Fruit fly (Drosophila melanogaster) whole organism: Measurements from ENCODE around the gene RpS10b.

Source experiments
- CG8478 ChIP-seq: fragments of >200 bp; optimal IDR thresholded peaks from 2 replicates; lab custom pipeline; 2018; ENCODE audit warnings: inconsistent platforms
- Dll ChIP-seq: fragments of >200 bp; optimal IDR thresholded peaks from 2 replicates; lab custom pipeline; 2017
- EcR ChIP-seq, 2 experiments: fragments of >200 bp; optimal IDR thresholded peaks; 2 replicates each; lab custom pipeline; 2017; ENCODE audit warnings: missing biosample characterization in 2 of 2, missing genetic modification characterization in 2 of 2, missing genetic modification reagents in 2 of 2
- pan ChIP-seq: fragments of >200 bp; optimal IDR thresholded peaks from 2 replicates; lab custom pipeline; 2017
- psq ChIP-seq: fragments of >200 bp; optimal IDR thresholded peaks from 2 replicates; lab custom pipeline; 2017
- usp ChIP-seq: fragments of >200 bp; optimal IDR thresholded peaks from 2 replicates; lab custom pipeline; 2017; ENCODE audit warnings: missing biosample characterization, missing genetic modification characterization, mixed read lengths

RpS10b gene

dm6 chrX:19583317-19583716, 14.5 kb upstream of the RpS10b start, which contains the start of gene CG14204:
Gene CG14204, plus strand, starts transcription at chrX:19583617.
- TF ChIP-seq usp (no peak), CG8478 (lab: Kevin White, UChicago) (no peak), psq (lab: Kevin White, UChicago) (no peak), Dll (lab: Kevin White, UChicago) (no peak), pan (lab: Kevin White, UChicago) (no peak), EcR (GFP tag; optimal IDR thresholded peaks at IDR 0.05; lab: Kevin White, UChicago) (no peak)

dm6 chrX:19585142-19585541, 12.7 kb upstream of the RpS10b start:
- TF ChIP-seq CG8478 (lab: Kevin White, UChicago): no peak
- TF ChIP-seq usp: no peak
- no peak for TF ChIP-seq EcR (GFP tag; optimal IDR thresholded peaks at IDR 0.05; lab: Kevin White, UChicago)
- no peak for TF ChIP-seq psq (lab: Kevin White, UChicago)
- TF ChIP-seq Dll (lab: Kevin White, UChicago): no peak
- TF ChIP-seq pan (lab: Kevin White, UChicago): no peak

- no peak for TF ChIP-seq psq (lab: Kevin White, UChicago)
- TF ChIP-seq CG8478 (lab: Kevin White, UChicago): no peak
Measured at dm6 chrX:19590070-19590469, 7.8 kb upstream of the RpS10b start, which contains the start of gene CG14219. Gene CG14219, minus strand, starts transcription at chrX:19590170.

dm6 chrX:19590579-19590978, 7.3 kb upstream of the RpS10b start:
- no peak for TF ChIP-seq EcR (GFP tag; optimal IDR thresholded peaks at IDR 0.05; lab: Kevin White, UChicago)

- no peak for TF ChIP-seq Dll (lab: Kevin White, UChicago)
- no peak for TF ChIP-seq usp
- no peak for TF ChIP-seq pan (lab: Kevin White, UChicago)
- TF ChIP-seq CG8478 (lab: Kevin White, UChicago): no peak
Measured at dm6 chrX:19592309-19592708, 5.5 kb upstream of the RpS10b start, which contains the start of gene CG14205. Gene CG14205, plus strand, starts transcription at chrX:19592609.

- TF ChIP-seq Dll (lab: Kevin White, UChicago) (no peak), usp (no peak), psq (lab: Kevin White, UChicago) (no peak), CG8478 (lab: Kevin White, UChicago) (no peak), EcR (GFP tag; optimal IDR thresholded peaks at IDR 0.05; lab: Kevin White, UChicago) (no peak), pan (lab: Kevin White, UChicago) (no peak)
Measured at dm6 chrX:19595862-19596261, 2.0 kb upstream of the RpS10b start.

- TF ChIP-seq EcR (GFP tag; optimal IDR thresholded peaks at IDR 0.05; lab: Kevin White, UChicago): no peak
- TF ChIP-seq pan (lab: Kevin White, UChicago): no peak
- no peak for TF ChIP-seq CG8478 (lab: Kevin White, UChicago)
- no peak for TF ChIP-seq Dll (lab: Kevin White, UChicago)
- no peak for TF ChIP-seq usp
- no peak for TF ChIP-seq psq (lab: Kevin White, UChicago)
Measured at dm6 chrX:19598503-19598902, 672 bp downstream of the RpS10b start.

- TF ChIP-seq usp (no peak), EcR (GFP tag; optimal IDR thresholded peaks at IDR 0.05; lab: Kevin White, UChicago) (no peak), pan (lab: Kevin White, UChicago) (no peak), CG8478 (lab: Kevin White, UChicago) (no peak), psq (lab: Kevin White, UChicago) (no peak), Dll (lab: Kevin White, UChicago) (no peak)
Measured at dm6 chrX:19601644-19602043, 3.8 kb downstream of the RpS10b start, which contains the start of gene CG14220. Gene CG14220, minus strand, starts transcription at chrX:19601851.

dm6 chrX:19602483-19602882, 4.7 kb downstream of the RpS10b start:
- TF ChIP-seq EcR (GFP tag; optimal IDR thresholded peaks at IDR 0.05; lab: Kevin White, UChicago): no peak
- TF ChIP-seq pan (lab: Kevin White, UChicago): no peak
- no peak for TF ChIP-seq psq (lab: Kevin White, UChicago)
- no peak for TF ChIP-seq CG8478 (lab: Kevin White, UChicago)
- TF ChIP-seq Dll (lab: Kevin White, UChicago): no peak
- TF ChIP-seq usp: no peak

dm6 chrX:19603953-19604352, 6.1 kb downstream of the RpS10b start:
- TF ChIP-seq EcR (GFP tag; optimal IDR thresholded peaks at IDR 0.05; lab: Kevin White, UChicago): no peak
- no peak for TF ChIP-seq Dll (lab: Kevin White, UChicago)
- no peak for TF ChIP-seq pan (lab: Kevin White, UChicago)
- no peak for TF ChIP-seq CG8478 (lab: Kevin White, UChicago)
- TF ChIP-seq psq (lab: Kevin White, UChicago): no peak
- TF ChIP-seq usp: no peak

- TF ChIP-seq CG8478 (lab: Kevin White, UChicago) (no peak), usp (no peak), EcR (GFP tag; optimal IDR thresholded peaks at IDR 0.05; lab: Kevin White, UChicago) (no peak), Dll (lab: Kevin White, UChicago) (no peak), psq (lab: Kevin White, UChicago) (no peak), pan (lab: Kevin White, UChicago) (no peak)
Measured at dm6 chrX:19604997-19605396, 7.2 kb downstream of the RpS10b start, which contains the start of gene CG14207. Gene CG14207, plus strand, starts transcription at chrX:19605199.

- TF ChIP-seq CG8478 (lab: Kevin White, UChicago) (no peak), usp (no peak), Dll (lab: Kevin White, UChicago) (no peak), EcR (GFP tag; optimal IDR thresholded peaks at IDR 0.05; lab: Kevin White, UChicago) (no peak), psq (lab: Kevin White, UChicago) (no peak), pan (lab: Kevin White, UChicago) (no peak)
Measured at dm6 chrX:19605915-19606314, 8.1 kb downstream of the RpS10b start.

dm6 chrX:19606558-19606957, 8.7 kb downstream of the RpS10b start:
- TF ChIP-seq usp (no peak), pan (lab: Kevin White, UChicago) (no peak)
